Fruit fly (Drosophila melanogaster) whole organism, embryonic: ENCODE measurements around the gene Sodh2.

ENCODE experiments used
- Asciz ChIP-seq: fragments of 200-800 bp; sonication (Bioruptor generic); optimal IDR thresholded peaks from 2 replicates; lab custom pipeline; 2017; ENCODE audit warnings: missing biosample characterization, mild to moderate bottlenecking, missing genetic modification characterization, missing genetic modification reagents
- B-H1 ChIP-seq: fragments of 200-800 bp; sonication (Bioruptor generic); IDR thresholded peaks from 3 replicates; pipeline ENCODE4 v1.3.6; 2022; ENCODE audit warnings: missing biosample characterization, missing genetic modification characterization
- CG10267 ChIP-seq: fragments of 200-800 bp; sonication (Bioruptor generic); optimal IDR thresholded peaks from 2 replicates; lab custom pipeline; 2018; ENCODE audit warnings: missing biosample characterization, mild to moderate bottlenecking, missing genetic modification characterization, moderate library complexity
- CG10462 ChIP-seq: fragments of 200-800 bp; sonication (Bioruptor generic); optimal IDR thresholded peaks from 2 replicates; lab custom pipeline; 2016; ENCODE audit warnings: missing biosample characterization, missing genetic modification characterization
- CG13624 ChIP-seq: fragments of 200-800 bp; sonication (Bioruptor generic); optimal IDR thresholded peaks from 2 replicates; lab custom pipeline; 2016; ENCODE audit warnings: missing biosample characterization, missing genetic modification characterization
- CG15073 ChIP-seq: fragments of 200-800 bp; sonication (Bioruptor generic); optimal IDR thresholded peaks from 2 replicates; lab custom pipeline; 2016; ENCODE audit warnings: missing biosample characterization, missing genetic modification characterization
- CG16779 ChIP-seq: fragments of 200-800 bp; sonication (Bioruptor generic); IDR thresholded peaks from 2 replicates; pipeline ENCODE4 v1.3.6; 2022; ENCODE audit warnings: missing biosample characterization, missing genetic modification characterization
- CG16815 ChIP-seq: fragments of 200-800 bp; sonication (Bioruptor generic); optimal IDR thresholded peaks from 3 replicates; lab custom pipeline; 2017; ENCODE audit warnings: missing biosample characterization, mild to moderate bottlenecking, missing genetic modification characterization
- CG17186 ChIP-seq: fragments of 200-800 bp; sonication (Bioruptor generic); optimal IDR thresholded peaks from 3 replicates; lab custom pipeline; 2017; ENCODE audit warnings: missing biosample characterization, missing genetic modification reagents, missing genetic modification characterization
- CG18599 ChIP-seq: fragments of 200-800 bp; sonication (Bioruptor generic); optimal IDR thresholded peaks from 3 replicates; lab custom pipeline; 2017; ENCODE audit warnings: missing biosample characterization, missing genetic modification characterization, mild to moderate bottlenecking, moderate library complexity, missing genetic modification reagents
- CG18764 ChIP-seq: fragments of 200-800 bp; sonication (Bioruptor generic); optimal IDR thresholded peaks from 3 replicates; lab custom pipeline; 2016; ENCODE audit warnings: missing biosample characterization, missing genetic modification characterization
- CG2129 ChIP-seq: fragments of 200-800 bp; sonication (Bioruptor generic); IDR thresholded peaks from 2 replicates; pipeline ENCODE4 v1.3.6; 2022; ENCODE audit warnings: missing biosample characterization, missing genetic modification characterization; ENCODE audit not compliant: partially characterized antibody
- CG3281 ChIP-seq: fragments of 200-800 bp; sonication (Bioruptor generic); optimal IDR thresholded peaks from 3 replicates; lab custom pipeline; 2017; ENCODE audit warnings: missing biosample characterization, mild to moderate bottlenecking, missing genetic modification characterization
- CG4820 ChIP-seq: fragments of 200-800 bp; sonication (Bioruptor generic); optimal IDR thresholded peaks from 3 replicates; lab custom pipeline; 2016; ENCODE audit warnings: missing biosample characterization, missing genetic modification characterization
- CG5953 ChIP-seq: fragments of 200-800 bp; sonication (Bioruptor generic); IDR thresholded peaks from 2 replicates; pipeline ENCODE4 v1.3.6; 2022; ENCODE audit warnings: missing biosample characterization, missing genetic modification characterization
- CG6683 ChIP-seq: fragments of 200-800 bp; sonication (Bioruptor generic); optimal IDR thresholded peaks from 2 replicates; lab custom pipeline; 2017; ENCODE audit warnings: missing biosample characterization, mild to moderate bottlenecking, missing genetic modification characterization, missing genetic modification reagents
- CG7839 ChIP-seq: fragments of 200-800 bp; sonication (Bioruptor generic); optimal IDR thresholded peaks from 3 replicates; lab custom pipeline; 2018; ENCODE audit warnings: missing biosample characterization, mild to moderate bottlenecking, missing genetic modification characterization, moderate library complexity
- CG9727 ChIP-seq: fragments of 200-800 bp; sonication (Bioruptor generic); optimal IDR thresholded peaks from 3 replicates; lab custom pipeline; 2017; ENCODE audit warnings: missing biosample characterization, mild to moderate bottlenecking, missing genetic modification characterization
- Camta ChIP-seq: fragments of 200-800 bp; sonication (Bioruptor generic); optimal IDR thresholded peaks from 2 replicates; lab custom pipeline; 2016; ENCODE audit warnings: missing biosample characterization, missing genetic modification characterization
- Dip2 ChIP-seq: fragments of 200-800 bp; sonication (Bioruptor generic); IDR thresholded peaks from 2 replicates; pipeline ENCODE4 v1.3.6; 2022; ENCODE audit warnings: missing biosample characterization, missing genetic modification characterization
- Doc3 ChIP-seq: fragments of 200-800 bp; sonication (Bioruptor generic); IDR thresholded peaks from 3 replicates; pipeline ENCODE4 v1.3.6; 2022; ENCODE audit warnings: missing biosample characterization, missing genetic modification characterization; ENCODE audit not compliant: partially characterized antibody
- HLH4C ChIP-seq: fragments of 200-800 bp; sonication (Bioruptor generic); IDR thresholded peaks from 3 replicates; pipeline ENCODE4 v1.3.6; 2022; ENCODE audit warnings: missing biosample characterization, missing genetic modification characterization; ENCODE audit not compliant: partially characterized antibody
- HLHmδ ChIP-seq: fragments of 200-800 bp; sonication (Bioruptor generic); optimal IDR thresholded peaks from 2 replicates; lab custom pipeline; 2018; ENCODE audit warnings: missing biosample characterization, mild to moderate bottlenecking, missing genetic modification characterization, moderate library complexity
- Hand ChIP-seq: fragments of 200-800 bp; sonication (Bioruptor generic); optimal IDR thresholded peaks from 2 replicates; lab custom pipeline; 2017; ENCODE audit warnings: mild to moderate bottlenecking, missing biosample characterization, missing genetic modification reagents, missing genetic modification characterization
- Lim3 ChIP-seq: fragments of 200-800 bp; sonication (Bioruptor generic); IDR thresholded peaks from 2 replicates; pipeline ENCODE4 v1.3.6; 2022; ENCODE audit warnings: missing biosample characterization, missing genetic modification characterization
- Mad ChIP-seq: fragments of 200-800 bp; sonication (Bioruptor generic); optimal IDR thresholded peaks from 2 replicates; lab custom pipeline; 2016; ENCODE audit warnings: missing biosample characterization, missing genetic modification characterization
- Nf-YA ChIP-seq: fragments of 200-800 bp; sonication (Bioruptor generic); IDR thresholded peaks from 2 replicates; pipeline ENCODE4 v1.3.6; 2022; ENCODE audit warnings: missing biosample characterization, missing genetic modification characterization
- Nf-YB ChIP-seq: fragments of 200-800 bp; sonication (Bioruptor generic); optimal IDR thresholded peaks from 3 replicates; lab custom pipeline; 2019; ENCODE audit warnings: missing biosample characterization, mild to moderate bottlenecking, missing genetic modification characterization, moderate library complexity
- Pdp1 ChIP-seq, 2 experiments: fragments of 200-800 bp; sonication (Bioruptor generic); optimal IDR thresholded peaks; 3 replicates each; lab custom pipeline; 2016; ENCODE audit warnings: missing biosample characterization in 2 of 2, missing genetic modification characterization in 2 of 2, mild to moderate bottlenecking in 1 of 2, moderate library complexity in 1 of 2
- Sin3A ChIP-seq: fragments of >200 bp; optimal IDR thresholded peaks from 2 replicates; lab custom pipeline; 2018
- Ssrp ChIP-seq: fragments of 200-800 bp; sonication (Bioruptor generic); optimal IDR thresholded peaks from 2 replicates; lab custom pipeline; 2018; ENCODE audit warnings: missing biosample characterization, mild to moderate bottlenecking, missing genetic modification characterization, moderate library complexity
- Usf ChIP-seq: fragments of 200-800 bp; sonication (Bioruptor generic); optimal IDR thresholded peaks from 2 replicates; lab custom pipeline; 2017; ENCODE audit warnings: missing genotype, missing biosample characterization, missing genetic modification characterization
- bab2 ChIP-seq: fragments of 200-800 bp; sonication (Bioruptor generic); optimal IDR thresholded peaks from 2 replicates; lab custom pipeline; 2016; ENCODE audit warnings: missing biosample characterization, missing genetic modification characterization
- caup ChIP-seq: fragments of 200-800 bp; sonication (Bioruptor generic); optimal IDR thresholded peaks from 3 replicates; lab custom pipeline; 2017; ENCODE audit warnings: missing biosample characterization, mild to moderate bottlenecking, missing genetic modification characterization, moderate library complexity; ENCODE audit not compliant: severe bottlenecking
- ci ChIP-seq: fragments of 200-800 bp; sonication (Bioruptor generic); IDR thresholded peaks from 3 replicates; pipeline ENCODE4 v1.3.6; 2022; ENCODE audit warnings: missing biosample characterization, missing genetic modification characterization
- croc ChIP-seq: fragments of 200-800 bp; sonication (Bioruptor generic); conservative IDR thresholded peaks from 3 replicates; pipeline ENCODE4 v1.3.6; 2022; ENCODE audit warnings: missing biosample characterization, missing genetic modification characterization
- danr ChIP-seq: fragments of 200-800 bp; sonication (Bioruptor generic); IDR thresholded peaks from 2 replicates; pipeline ENCODE4 v1.3.6; 2022; ENCODE audit warnings: missing biosample characterization, missing genetic modification characterization
- dm ChIP-seq: fragments of 200-800 bp; sonication (Bioruptor generic); optimal IDR thresholded peaks from 3 replicates; lab custom pipeline; 2016; ENCODE audit warnings: missing biosample characterization, missing genetic modification characterization
- gcm ChIP-seq: fragments of 200-800 bp; sonication (Bioruptor generic); optimal IDR thresholded peaks from 2 replicates; lab custom pipeline; 2019; ENCODE audit warnings: missing biosample characterization, mild to moderate bottlenecking, missing genetic modification characterization, moderate library complexity
- her ChIP-seq: fragments of 200-800 bp; sonication (Bioruptor generic); optimal IDR thresholded peaks from 2 replicates; lab custom pipeline; 2016; ENCODE audit warnings: missing biosample characterization, missing genetic modification characterization
- lab ChIP-seq: fragments of 200-800 bp; sonication (Bioruptor generic); optimal IDR thresholded peaks from 3 replicates; lab custom pipeline; 2017; ENCODE audit warnings: missing biosample characterization, missing genetic modification characterization, mild to moderate bottlenecking, moderate library complexity, missing genetic modification reagents
- mld ChIP-seq: fragments of 200-800 bp; sonication (Bioruptor generic); IDR thresholded peaks from 3 replicates; pipeline ENCODE4 v1.3.6; 2022; ENCODE audit warnings: missing biosample characterization, missing genetic modification characterization; ENCODE audit not compliant: partially characterized antibody
- p53 ChIP-seq: fragments of 200-800 bp; sonication (Bioruptor generic); optimal IDR thresholded peaks from 2 replicates; lab custom pipeline; 2016; ENCODE audit warnings: missing biosample characterization, missing genetic modification characterization
- pb ChIP-seq: fragments of 200-800 bp; sonication (Bioruptor generic); optimal IDR thresholded peaks from 3 replicates; lab custom pipeline; 2016; ENCODE audit warnings: missing biosample characterization, missing genetic modification characterization
- pho ChIP-seq: fragments of 200-800 bp; sonication (Bioruptor generic); optimal IDR thresholded peaks from 2 replicates; lab custom pipeline; 2016; ENCODE audit warnings: missing biosample characterization, missing genetic modification characterization
- sc ChIP-seq, 3 experiments: fragments of >200 bp in 2 of 3; fragments of 200-800 bp in 1 of 3; sonication (Bioruptor generic) in 1 of 3; optimal IDR thresholded peaks; 2 replicates in 2 of 3; 3 replicates in 1 of 3; lab custom pipeline; 2017; ENCODE audit warnings: mild to moderate bottlenecking in 1 of 3, missing biosample characterization in 1 of 3, missing genetic modification characterization in 1 of 3, missing genetic modification reagents in 1 of 3
- scrt ChIP-seq: fragments of 200-800 bp; sonication (Bioruptor generic); optimal IDR thresholded peaks from 2 replicates; lab custom pipeline; 2018; ENCODE audit warnings: missing biosample characterization, mild to moderate bottlenecking, missing genetic modification characterization, moderate library complexity
- tin ChIP-seq: fragments of 200-800 bp; sonication (Bioruptor generic); optimal IDR thresholded peaks from 3 replicates; lab custom pipeline; 2016; ENCODE audit warnings: missing biosample characterization, missing genetic modification characterization
- tio ChIP-seq: fragments of 200-800 bp; sonication (Bioruptor generic); optimal IDR thresholded peaks from 2 replicates; lab custom pipeline; 2017; ENCODE audit warnings: missing biosample characterization, missing genetic modification characterization, inconsistent platforms

Sodh2 gene

DNA sequence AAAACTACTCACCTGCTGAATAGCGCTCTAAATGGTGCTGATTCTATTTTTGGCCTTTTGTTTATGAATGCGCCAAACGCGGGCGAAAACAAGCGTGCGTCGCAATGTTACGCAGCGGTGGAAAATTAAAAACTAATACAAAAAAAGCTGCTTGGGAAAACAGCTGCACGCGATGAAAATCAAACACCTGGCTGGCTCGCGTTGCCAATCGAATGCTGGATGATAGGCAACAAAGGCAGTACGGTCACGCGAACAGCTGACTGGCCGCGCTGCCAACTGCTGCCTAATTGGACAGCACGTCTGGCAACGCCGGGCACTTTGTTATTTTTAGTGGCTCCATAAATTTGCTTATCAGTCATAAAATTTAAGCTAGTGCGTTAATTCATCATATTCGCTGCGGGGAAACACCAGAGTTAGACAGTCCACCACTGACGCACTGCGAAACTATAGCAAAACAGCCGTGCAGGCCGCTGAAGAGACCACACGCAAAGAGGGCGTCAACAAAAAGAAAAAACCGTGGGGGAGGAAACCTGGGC lies 7.7 kb upstream of the Sodh2 start, which contains the start of the genes SelR and Tsp86D (continued):
- TF ChIP-seq HLH4C (GFP tag; lab: Robert Waterston, UW): peak; percentile 48; the same call in 1 of the 3 replicates
- TF ChIP-seq CG5953 (GFP tag; lab: Robert Waterston, UW): no peak
- TF ChIP-seq pb (GFP tag; lab: Kevin White, UChicago): no peak
- TF ChIP-seq Ssrp (tag; lab: Kevin White, UChicago): no peak
- peak; percentile 9 for TF ChIP-seq Hand (GFP tag; lab: Kevin White, UChicago)
- TF ChIP-seq sc (optimal IDR thresholded peaks at IDR 0.05; lab: Kevin White, UChicago): no peak
- no peak for TF ChIP-seq sc (GFP tag; optimal IDR thresholded peaks at IDR 0.05; lab: Kevin White, UChicago)
- TF ChIP-seq Nf-YB (GFP tag; lab: Kevin White, UChicago): peak; percentile 7
- peak; percentile 1 for TF ChIP-seq Asciz
- TF ChIP-seq ci (GFP tag; lab: Robert Waterston, UW): peak; percentile 24; the same call in 2 of the 3 replicates
- TF ChIP-seq scrt (GFP tag; lab: Kevin White, UChicago): peak; percentile 45
- TF ChIP-seq Lim3 (GFP tag; lab: Robert Waterston, UW): no peak
- TF ChIP-seq lab (GFP tag; lab: Kevin White, UChicago): peak; percentile 78
- TF ChIP-seq pho (GFP tag; lab: Kevin White, UChicago): peak; percentile 22
- TF ChIP-seq CG13624 (GFP tag; lab: Kevin White, UChicago): peak; percentile 52
- TF ChIP-seq CG15073 (GFP tag; lab: Kevin White, UChicago): no peak
- TF ChIP-seq gcm: peak; percentile 66
- no peak for TF ChIP-seq danr (GFP tag; lab: Robert Waterston, UW)
- peak; percentile 15 for TF ChIP-seq her
- TF ChIP-seq CG6683 (GFP tag; lab: Kevin White, UChicago): no peak
- TF ChIP-seq Nf-YA (GFP tag; lab: Robert Waterston, UW): 0 out of 2 replicates have a peak, but pooled peaks have one; percentile 11
- TF ChIP-seq CG7839 (tag; lab: Kevin White, UChicago): peak; percentile 39
- TF ChIP-seq p53 (GFP tag; lab: Kevin White, UChicago): peak; percentile 57
- TF ChIP-seq Dip2 (GFP tag; lab: Robert Waterston, UW): no peak
- TF ChIP-seq B-H1 (GFP tag; lab: Robert Waterston, UW): no peak
- TF ChIP-seq CG16779: no peak
- TF ChIP-seq CG2129 (GFP tag; lab: Robert Waterston, UW): 0 out of 2 replicates have a peak, but pooled peaks have one; percentile 21
- TF ChIP-seq dm (GFP tag; lab: Kevin White, UChicago): peak; percentile 75
- no peak for TF ChIP-seq CG18764 (GFP tag; lab: Kevin White, UChicago)
- peak; percentile 57 for TF ChIP-seq CG10267
- peak; percentile 40; the same call in 2 of the 3 replicates for TF ChIP-seq Doc3 (GFP tag; lab: Robert Waterston, UW)
- peak; percentile 69 for TF ChIP-seq CG3281 (GFP tag; lab: Kevin White, UChicago)
- TF ChIP-seq CG17186 (GFP tag; lab: Kevin White, UChicago): peak; percentile 58
- no peak for TF ChIP-seq tio (GFP tag; lab: Kevin White, UChicago)
- no peak for TF ChIP-seq tin (GFP tag; lab: Kevin White, UChicago)
- no peak for TF ChIP-seq Camta (GFP tag; lab: Kevin White, UChicago)
- TF ChIP-seq Mad: no peak
- TF ChIP-seq CG10462: no peak
- TF ChIP-seq CG16815 (GFP tag; lab: Kevin White, UChicago): no peak
- TF ChIP-seq caup (GFP tag; lab: Kevin White, UChicago): peak; percentile 42
- peak; percentile 78 for TF ChIP-seq HLHmδ (GFP tag; lab: Kevin White, UChicago)
- no peak for TF ChIP-seq bab2 (GFP tag; lab: Kevin White, UChicago)
- no peak for TF ChIP-seq Usf (GFP tag; lab: Kevin White, UChicago)
- TF ChIP-seq CG18599 (GFP tag; lab: Kevin White, UChicago): peak; percentile 18
- no peak for TF ChIP-seq croc (GFP tag; lab: Robert Waterston, UW)
- TF ChIP-seq Pdp1 (GFP tag; optimal IDR thresholded peaks at IDR 0.05; lab: Kevin White, UChicago): peak in 1 of 2 experiments; percentile 77
- TF ChIP-seq mld (GFP tag; lab: Robert Waterston, UW): no peak
- no peak for TF ChIP-seq CG4820 (GFP tag; lab: Kevin White, UChicago)
- peak; percentile 42 for TF ChIP-seq CG9727 (GFP tag; lab: Kevin White, UChicago)
- peak; percentile 81 for TF ChIP-seq Sin3A (lab: Kevin White, UChicago)
